Fruit fly (Drosophila melanogaster): ENCODE measurements around the gene CG13066.

Gene CG13066

dm6 chr3L:16305820-16306650 lies 33.3 kb downstream of the CG13066 start, which contains the start of the genes CG13043 and CG13063:
TSS of gene CG13043 (minus strand) at chr3L:16305870.
TSS of gene CG13063 (plus strand) at chr3L:16306600.
- no peak for TF ChIP-seq Snoo (tag; optimal IDR thresholded peaks at IDR 0.05)
- no peak for TF ChIP-seq CG4496 (GFP tag; IDR thresholded peaks at IDR 0.05)
- no peak for TF ChIP-seq CG17806 (tag; optimal IDR thresholded peaks at IDR 0.05)
- no peak for TF ChIP-seq CG9948 (tag; optimal IDR thresholded peaks at IDR 0.05)
- TF ChIP-seq CG13204 (GFP tag; optimal IDR thresholded peaks at IDR 0.05), result no peak
- TF ChIP-seq CG34367 (tag; optimal IDR thresholded peaks at IDR 0.05), result no peak
- no peak for TF ChIP-seq CG12605 (GFP tag; IDR thresholded peaks at IDR 0.05)
- TF ChIP-seq D1 (tag; optimal IDR thresholded peaks at IDR 0.05), result no peak
- no peak for TF ChIP-seq fd96Ca (GFP tag; IDR thresholded peaks at IDR 0.05)
- TF ChIP-seq CG32121 (GFP tag; IDR thresholded peaks at IDR 0.05), result no peak
- no peak for TF ChIP-seq Pif1B (GFP tag; optimal IDR thresholded peaks at IDR 0.05)

- TF ChIP-seq CG4496 (GFP tag; IDR thresholded peaks at IDR 0.05) (0 out of 3 replicates have a peak, but pooled peaks have one; percentile 37), CG17806 (tag; optimal IDR thresholded peaks at IDR 0.05) (no peak)
Measured at dm6 chr3L:16308380-16308779, 35.7 kb downstream of the CG13066 start, which contains the start of gene CG13042. TSS of gene CG13042 (minus strand) at chr3L:16308480.

DNA sequence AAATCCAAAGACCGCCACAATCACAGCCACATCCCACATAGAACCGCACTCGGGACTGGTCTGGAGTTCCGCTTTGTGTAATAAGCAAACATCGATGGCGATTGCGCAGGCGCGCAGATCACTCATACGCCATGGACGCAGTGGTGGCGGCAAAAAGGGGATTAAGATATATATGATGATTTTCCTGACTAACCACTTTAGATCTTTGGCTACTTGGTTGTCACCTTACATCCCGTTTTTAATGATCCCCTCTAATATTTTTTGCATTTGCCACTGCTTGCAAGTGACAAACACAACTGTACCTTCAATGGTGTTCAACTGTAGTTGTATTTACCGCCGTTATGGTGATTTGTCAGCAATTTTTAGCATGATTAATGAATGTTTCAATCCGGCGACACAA lies 37.3 kb downstream of the CG13066 start:
- TF ChIP-seq CG15710 (tag; optimal IDR thresholded peaks at IDR 0.05) (no peak), Ets98B (GFP tag; IDR thresholded peaks at IDR 0.05) (peak; percentile 84), gl (tag; optimal IDR thresholded peaks at IDR 0.05) (no peak), CG34367 (tag; optimal IDR thresholded peaks at IDR 0.05) (no peak), CG8301 (tag; optimal IDR thresholded peaks at IDR 0.05) (peak; percentile 74), fd96Ca (GFP tag; IDR thresholded peaks at IDR 0.05) (peak; percentile 89), CG17806 (tag; optimal IDR thresholded peaks at IDR 0.05) (peak; percentile 9), CG32121 (GFP tag; IDR thresholded peaks at IDR 0.05) (peak; percentile 48; the same call in 1 of the 2 replicates), CG13204 (GFP tag; optimal IDR thresholded peaks at IDR 0.05) (no peak), CG9948 (tag; optimal IDR thresholded peaks at IDR 0.05) (no peak), Pif1A (GFP tag; optimal IDR thresholded peaks at IDR 0.05) (peak; percentile 13), CG12605 (GFP tag; IDR thresholded peaks at IDR 0.05) (no peak), Pif1B (GFP tag; optimal IDR thresholded peaks at IDR 0.05) (no peak), D1 (tag; optimal IDR thresholded peaks at IDR 0.05) (no peak), CG14655 (GFP tag; optimal IDR thresholded peaks at IDR 0.05) (peak; percentile 78), CG10348 (GFP tag; IDR thresholded peaks at IDR 0.05) (peak; percentile 51), rn (GFP tag; IDR thresholded peaks at IDR 0.05) (peak; percentile 42; the same call in 1 of the 2 replicates), Snoo (tag; optimal IDR thresholded peaks at IDR 0.05) (no peak), EcR (GFP tag; optimal IDR thresholded peaks at IDR 0.05) (no peak), CG4496 (GFP tag; IDR thresholded peaks at IDR 0.05) (peak; percentile 86), CG8159 (tag; optimal IDR thresholded peaks at IDR 0.05) (no peak)

- 0 out of 2 replicates have a peak, but pooled peaks have one; percentile 21 for TF ChIP-seq CG32121 (GFP tag; IDR thresholded peaks at IDR 0.05)
- no peak for TF ChIP-seq fd96Ca (GFP tag; IDR thresholded peaks at IDR 0.05)
Measured at dm6 chr3L:16313985-16314384, 41.3 kb downstream of the CG13066 start, which contains the start of gene CG13062. TSS of gene CG13062 (plus strand) at chr3L:16314285.

DNA sequence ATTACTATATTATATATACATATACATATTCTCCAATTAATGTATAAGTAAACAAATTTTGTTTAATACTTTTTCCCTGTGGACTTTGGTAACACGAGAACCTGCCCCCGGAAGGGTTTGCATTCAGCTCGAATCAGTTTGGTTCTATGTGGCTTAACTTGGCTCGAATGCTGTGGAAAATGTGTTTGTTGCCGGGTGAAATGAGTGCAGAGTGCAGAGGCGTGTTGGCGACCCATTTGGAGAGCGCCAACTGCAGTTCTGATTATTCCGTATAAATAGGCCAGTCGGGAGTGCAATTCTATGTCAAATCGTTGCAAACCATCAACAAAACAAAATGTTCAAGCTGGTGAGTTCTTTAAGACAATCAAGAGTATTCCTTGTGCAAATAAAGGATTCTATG lies 45.0 kb downstream of the CG13066 start, which contains the start of gene Nplp3:
Gene Nplp3 (plus strand): TSS at position 301 of the 400 bp plus-strand sequence.
- TF ChIP-seq CG10348 (GFP tag; IDR thresholded peaks at IDR 0.05) (no peak), CG13204 (GFP tag; optimal IDR thresholded peaks at IDR 0.05) (no peak)

- no peak for TF ChIP-seq rn (GFP tag; IDR thresholded peaks at IDR 0.05)
- no peak for TF ChIP-seq CG10348 (GFP tag; IDR thresholded peaks at IDR 0.05)
- no peak for TF ChIP-seq Pif1A (GFP tag; optimal IDR thresholded peaks at IDR 0.05)
- no peak for TF ChIP-seq D1 (tag; optimal IDR thresholded peaks at IDR 0.05)
- TF ChIP-seq CG32121 (GFP tag; IDR thresholded peaks at IDR 0.05), result no peak
- no peak for TF ChIP-seq CG14655 (GFP tag; optimal IDR thresholded peaks at IDR 0.05)
- no peak for TF ChIP-seq CG34367 (tag; optimal IDR thresholded peaks at IDR 0.05)
Measured at dm6 chr3L:16319399-16319906, 46.7 kb downstream of the CG13066 start, which contains the start of the genes CG13041 and CG13060. TSS of gene CG13041 (minus strand) at chr3L:16319526. TSS of gene CG13060 (plus strand) at chr3L:16319856.

- no peak for TF ChIP-seq Snoo (tag; optimal IDR thresholded peaks at IDR 0.05)
- TF ChIP-seq CG12605 (GFP tag; IDR thresholded peaks at IDR 0.05), result no peak
- no peak for TF ChIP-seq CG15710 (tag; optimal IDR thresholded peaks at IDR 0.05)
Measured at dm6 chr3L:16321172-16321571, 48.5 kb downstream of the CG13066 start, which contains the start of gene CG42718. TSS of gene CG42718 (minus strand) at chr3L:16321272.

All from whole organism, pupa.